Fruit fly (Drosophila melanogaster): ENCODE results near the gene Spn77Bb.

The Spn77Bb gene

DNA sequence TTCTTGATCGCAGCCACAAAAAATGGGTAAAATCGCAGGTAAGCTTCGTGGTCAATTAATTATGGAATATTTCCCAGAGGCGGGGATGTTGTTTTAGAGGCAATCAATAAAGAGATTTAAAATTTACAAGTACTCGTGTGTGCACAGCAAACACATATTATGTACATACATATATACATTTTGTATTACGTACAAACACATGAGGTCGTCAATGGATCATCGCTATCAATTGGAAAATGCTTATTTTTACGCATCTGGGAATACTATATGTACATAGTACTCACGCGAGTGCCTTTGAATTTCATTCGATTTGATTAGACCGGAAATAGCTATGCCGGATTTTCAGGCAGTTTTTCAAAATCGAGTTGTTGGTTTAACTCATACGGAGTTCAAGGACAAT, 3.0 kb upstream of the Spn77Bb start:
- TF ChIP-seq CG8478 (optimal IDR thresholded peaks at IDR 0.05) (no peak), CTCF (optimal IDR thresholded peaks at IDR 0.05) (no peak)

DNA sequence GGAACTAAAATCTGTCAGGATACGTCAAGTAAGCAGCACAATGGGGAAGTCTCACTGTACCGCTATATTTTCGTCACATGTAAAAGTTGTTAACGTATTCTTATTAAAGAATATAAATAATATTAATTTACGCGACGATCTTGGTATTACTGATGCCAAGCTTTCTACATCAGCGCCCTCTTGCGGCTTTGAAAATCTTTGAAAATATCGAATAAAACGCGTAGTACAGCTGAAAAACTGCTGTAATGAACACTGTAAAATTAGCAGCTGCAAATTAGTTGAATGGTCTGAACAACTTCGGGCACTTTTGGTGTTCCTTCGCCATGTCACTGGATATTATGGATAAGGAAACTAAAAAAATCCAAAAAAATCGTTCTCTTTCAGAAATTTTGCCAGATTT, 708 bp upstream of the Spn77Bb start:
- peak; percentile 50 to 78 for TF ChIP-seq CTCF (optimal IDR thresholded peaks at IDR 0.05)
- no peak for TF ChIP-seq CG8478 (optimal IDR thresholded peaks at IDR 0.05)

DNA sequence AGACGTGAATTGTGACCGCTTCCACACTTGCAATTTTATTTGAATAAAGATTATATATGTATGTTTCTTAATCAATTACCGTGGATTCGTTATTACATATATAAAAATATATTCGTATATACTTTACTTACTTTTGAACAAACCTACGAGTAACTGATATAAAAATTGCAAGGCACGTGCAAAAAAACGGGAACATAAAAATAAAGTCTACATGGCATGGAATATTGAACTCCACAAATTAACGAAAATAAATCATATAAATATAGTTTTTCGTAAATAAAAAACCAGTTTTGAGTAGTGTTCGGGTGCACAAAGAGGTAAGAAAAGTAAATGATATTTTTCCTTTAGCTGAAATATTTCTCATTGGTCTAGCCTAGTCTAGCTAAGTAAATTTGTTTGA, 21.6 kb downstream of the Spn77Bb start, which contains the start of gene Spn77Bc:
Gene Spn77Bc, plus strand, starts transcription at position 301 of the 400 bp plus-strand sequence.
- TF ChIP-seq CG8478 (optimal IDR thresholded peaks at IDR 0.05) = no peak
- no peak for TF ChIP-seq CTCF (optimal IDR thresholded peaks at IDR 0.05)

DNA sequence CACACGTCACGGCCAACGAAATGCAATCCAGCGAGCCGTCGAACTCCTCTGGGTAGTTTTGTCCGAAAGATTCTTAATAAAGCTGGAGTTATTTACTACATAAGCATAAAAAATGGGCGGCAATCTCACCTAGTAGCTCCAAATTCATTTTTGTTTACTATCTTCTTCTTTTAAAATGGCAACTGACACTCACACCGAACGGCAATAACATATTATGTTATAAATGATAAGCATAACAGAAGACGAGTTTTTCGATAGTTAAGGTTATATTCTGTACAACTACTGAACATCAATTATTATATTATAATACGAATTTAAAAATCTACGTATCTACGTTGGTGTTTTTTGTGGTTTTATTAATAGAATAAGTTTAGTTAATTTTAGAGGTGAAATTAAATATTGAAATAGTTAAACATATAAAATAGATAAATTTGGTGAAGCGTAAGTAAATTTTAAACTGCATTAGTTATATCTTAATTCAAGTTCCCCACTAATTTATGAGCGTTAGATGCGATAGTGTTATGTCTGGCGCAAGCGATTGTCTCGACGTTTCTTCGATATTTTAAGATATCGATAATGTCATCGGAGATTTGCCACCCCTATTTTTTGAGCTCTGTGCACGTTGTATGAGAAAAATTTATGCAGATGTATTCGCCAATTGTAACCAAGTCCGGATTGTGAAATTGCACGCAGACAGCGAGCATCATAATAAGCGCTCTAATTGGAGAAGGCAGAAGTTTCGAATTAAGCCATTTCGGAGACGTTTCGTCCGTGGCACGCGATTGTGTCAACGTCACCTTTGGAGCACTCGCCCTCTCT, 27.2 kb downstream of the Spn77Bb start, which contains the start of the genes Rbbp5 and eRF1:
Gene Rbbp5, minus strand, starts transcription at position 181 of the 819 bp plus-strand sequence.
Gene eRF1, plus strand, starts transcription at position 594 of the 819 bp plus-strand sequence.
- no peak for TF ChIP-seq CTCF (optimal IDR thresholded peaks at IDR 0.05)
- no peak for TF ChIP-seq CG8478 (optimal IDR thresholded peaks at IDR 0.05)

DNA sequence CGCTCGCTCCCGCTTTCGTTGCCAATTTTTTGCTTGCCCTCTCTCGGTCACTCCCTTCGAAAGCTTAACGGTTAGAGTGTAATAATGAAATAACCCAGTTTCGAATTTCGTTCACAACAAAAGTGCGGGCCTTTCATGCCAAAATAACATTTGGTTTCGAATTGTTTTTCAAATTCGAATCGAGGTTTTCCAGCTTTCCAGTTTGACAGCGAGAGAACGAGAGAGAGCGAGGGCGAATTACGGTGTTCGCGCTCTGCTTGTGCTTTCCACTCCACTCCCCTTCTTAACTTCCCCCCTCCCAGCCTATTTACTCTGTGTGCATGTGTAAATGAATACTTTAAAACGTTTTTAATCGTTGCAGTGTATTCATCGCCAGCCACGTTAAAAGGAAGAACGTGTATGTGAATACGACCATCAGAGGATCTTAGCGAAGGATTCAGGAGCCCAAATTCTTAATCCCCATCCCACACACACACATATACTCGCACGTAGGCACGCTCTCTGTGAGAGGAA, 27.9 kb downstream of the Spn77Bb start:
- TF ChIP-seq CTCF (optimal IDR thresholded peaks at IDR 0.05) = no peak
- no peak for TF ChIP-seq CG8478 (optimal IDR thresholded peaks at IDR 0.05)

DNA sequence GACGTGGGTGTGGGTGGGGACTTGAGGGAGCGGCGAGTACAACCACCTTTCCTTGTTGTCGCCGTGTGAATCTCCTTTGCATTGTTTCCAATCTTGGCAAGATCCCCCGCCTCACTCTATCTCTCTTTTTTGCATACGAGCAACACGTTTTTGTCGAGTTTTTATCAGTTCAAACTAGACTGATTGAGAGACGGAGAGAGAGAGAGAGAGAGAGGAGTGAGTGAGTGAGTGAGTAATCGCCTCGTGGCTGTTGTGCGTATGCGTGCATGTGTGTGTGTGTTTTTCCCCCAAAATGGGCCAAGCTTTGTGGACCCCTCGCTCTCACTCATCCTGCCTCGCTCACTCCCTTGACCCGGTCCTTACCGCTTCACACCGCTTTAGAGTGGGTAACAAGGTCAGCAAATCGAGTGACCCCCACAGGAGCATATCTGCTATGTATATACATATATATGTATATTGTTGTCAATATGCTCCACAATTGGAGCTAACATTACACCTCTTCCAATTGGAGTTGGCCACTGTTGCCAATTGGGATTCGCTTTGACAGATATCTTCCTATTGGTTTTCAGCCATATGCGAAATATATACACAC, 28.7 kb downstream of the Spn77Bb start:
- TF ChIP-seq CTCF (optimal IDR thresholded peaks at IDR 0.05) (no peak), CG8478 (optimal IDR thresholded peaks at IDR 0.05) (no peak)

DNA sequence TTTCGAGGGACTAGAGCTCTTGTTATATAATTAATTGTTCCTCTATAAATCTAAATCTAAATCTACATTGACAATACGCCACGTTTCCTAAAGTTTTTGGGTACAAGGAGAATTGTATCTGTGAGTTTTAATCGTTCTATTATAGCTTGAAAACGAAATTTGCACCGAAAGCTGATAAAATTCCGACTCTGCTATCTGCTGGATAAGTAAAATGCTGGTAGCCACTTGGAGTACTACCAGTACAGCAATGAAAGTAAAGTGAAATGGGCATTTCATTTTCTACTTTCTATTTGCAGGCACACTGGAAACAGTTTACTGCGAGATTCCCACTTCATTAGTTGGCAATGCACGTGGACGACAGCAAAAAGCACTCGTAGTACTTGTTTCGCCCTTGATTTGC, 32.4 kb downstream of the Spn77Bb start, which contains the start of gene CG5618:
Gene CG5618, plus strand, starts transcription at position 301 of the 400 bp plus-strand sequence.
- TF ChIP-seq CTCF (optimal IDR thresholded peaks at IDR 0.05) (no peak), CG8478 (optimal IDR thresholded peaks at IDR 0.05) (no peak)

DNA sequence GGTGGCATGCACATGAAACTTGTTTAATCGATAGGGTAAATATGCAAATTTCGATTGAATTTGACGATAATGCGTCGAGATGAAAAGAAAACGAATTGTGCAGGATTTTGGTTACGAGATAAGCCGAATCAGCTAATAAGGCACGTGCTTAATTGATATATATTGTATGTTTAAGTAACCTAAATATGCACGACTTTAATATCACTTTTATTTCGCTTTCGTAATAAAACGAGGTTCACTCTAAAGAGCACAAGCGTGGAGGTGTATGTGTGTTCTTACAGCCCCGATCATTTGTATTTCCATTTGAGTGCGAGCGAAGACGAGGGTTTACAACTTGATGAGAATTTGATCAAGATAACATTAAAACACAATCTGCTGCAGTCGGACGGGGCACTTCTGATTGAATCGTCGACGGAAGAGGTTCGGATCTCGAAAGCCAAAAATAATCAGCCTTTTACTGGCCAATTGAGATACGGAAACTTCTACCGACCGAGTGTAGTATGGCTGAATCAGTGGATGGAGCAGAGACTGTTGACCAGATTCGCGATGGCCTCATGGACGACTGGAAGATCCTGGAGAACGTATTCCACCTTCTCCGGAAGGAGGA, 33.1 kb downstream of the Spn77Bb start:
- TF ChIP-seq CG8478 (optimal IDR thresholded peaks at IDR 0.05) (no peak), CTCF (optimal IDR thresholded peaks at IDR 0.05) (no peak)

DNA sequence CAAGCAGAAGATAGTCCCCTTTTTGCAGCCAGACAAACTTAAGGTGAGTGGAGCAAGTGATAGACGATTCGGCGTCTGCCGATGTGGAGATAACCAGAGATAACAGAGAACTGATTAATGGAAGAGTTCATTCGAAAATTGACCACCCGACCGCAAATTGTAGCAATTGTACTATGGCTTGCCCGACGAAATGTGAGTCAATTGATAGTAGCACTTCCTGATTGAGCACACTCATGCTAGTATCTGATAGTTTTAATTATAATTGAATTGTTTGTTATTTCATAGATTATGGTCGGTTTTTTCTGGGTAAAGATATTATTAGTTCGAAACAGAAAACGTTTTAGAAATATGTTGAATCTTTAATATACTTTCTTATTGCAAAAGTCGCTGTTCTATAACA, 33.6 kb downstream of the Spn77Bb start:
- TF ChIP-seq CTCF (optimal IDR thresholded peaks at IDR 0.05) = no peak
- no peak for TF ChIP-seq CG8478 (optimal IDR thresholded peaks at IDR 0.05)

DNA sequence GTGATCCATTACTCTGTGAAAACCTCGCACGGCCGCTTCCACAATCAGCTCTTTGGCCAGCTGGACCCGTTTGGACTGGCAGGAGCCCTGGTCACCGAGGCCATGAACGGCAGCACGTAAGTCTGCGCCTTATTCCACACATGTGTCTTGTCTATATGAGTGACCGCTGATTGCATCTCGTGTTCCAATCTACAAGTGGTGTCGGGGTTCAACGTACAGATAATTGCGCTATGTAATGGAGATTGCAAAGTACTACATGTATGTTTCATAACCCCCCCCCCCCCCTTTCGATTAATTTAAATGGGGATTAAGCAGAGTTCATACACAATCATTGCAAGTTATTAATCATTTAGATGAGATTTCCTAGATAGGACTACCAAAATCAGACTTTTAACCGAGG, 34.1 kb downstream of the Spn77Bb start:
- TF ChIP-seq CTCF (optimal IDR thresholded peaks at IDR 0.05) (no peak), CG8478 (optimal IDR thresholded peaks at IDR 0.05) (no peak)

DNA sequence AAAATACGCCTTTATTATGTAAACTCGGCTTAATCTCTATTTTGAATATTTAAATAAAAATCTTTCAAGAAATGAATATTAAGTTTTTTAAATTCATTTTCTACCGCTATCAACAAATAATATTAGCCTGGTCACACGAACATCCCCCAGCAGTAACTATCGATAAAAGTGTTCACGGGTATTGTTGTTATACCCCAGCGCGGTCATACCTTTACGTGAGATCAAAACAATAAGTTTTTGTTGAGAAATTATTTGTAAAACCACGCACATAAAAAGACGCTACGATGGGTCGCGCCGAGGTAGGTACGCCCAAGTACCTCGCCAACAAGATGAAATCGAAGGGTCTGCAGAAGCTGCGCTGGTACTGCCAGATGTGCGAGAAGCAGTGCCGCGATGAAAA, 35.9 kb downstream of the Spn77Bb start, which contains the start of gene kin17:
Gene kin17, plus strand, starts transcription at position 195 of the 400 bp plus-strand sequence.
- no peak for TF ChIP-seq CTCF (optimal IDR thresholded peaks at IDR 0.05)
- TF ChIP-seq CG8478 (optimal IDR thresholded peaks at IDR 0.05) = no peak

DNA sequence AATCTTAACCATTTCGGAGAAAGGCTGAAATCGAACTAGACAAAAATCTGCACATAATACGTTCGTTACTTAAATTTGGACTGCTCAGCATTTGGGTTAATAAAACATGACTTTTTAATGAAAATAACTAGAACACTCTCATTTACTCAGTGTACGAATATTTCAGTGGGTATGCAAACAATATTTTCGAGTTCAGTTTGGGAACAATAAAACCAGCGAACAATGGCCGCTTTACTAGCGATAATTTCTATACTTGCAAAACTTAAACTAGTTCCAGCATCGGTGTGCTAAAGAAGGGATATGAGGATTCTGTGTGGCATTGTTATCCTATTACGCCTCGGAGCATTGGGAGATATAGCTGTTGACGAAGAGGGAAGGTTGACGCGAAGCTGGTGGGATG, 37.5 kb downstream of the Spn77Bb start, which contains the start of gene CG5665:
Gene CG5665, plus strand, starts transcription at position 301 of the 400 bp plus-strand sequence.
- no peak for TF ChIP-seq CTCF (optimal IDR thresholded peaks at IDR 0.05)
- TF ChIP-seq CG8478 (optimal IDR thresholded peaks at IDR 0.05) = no peak

DNA sequence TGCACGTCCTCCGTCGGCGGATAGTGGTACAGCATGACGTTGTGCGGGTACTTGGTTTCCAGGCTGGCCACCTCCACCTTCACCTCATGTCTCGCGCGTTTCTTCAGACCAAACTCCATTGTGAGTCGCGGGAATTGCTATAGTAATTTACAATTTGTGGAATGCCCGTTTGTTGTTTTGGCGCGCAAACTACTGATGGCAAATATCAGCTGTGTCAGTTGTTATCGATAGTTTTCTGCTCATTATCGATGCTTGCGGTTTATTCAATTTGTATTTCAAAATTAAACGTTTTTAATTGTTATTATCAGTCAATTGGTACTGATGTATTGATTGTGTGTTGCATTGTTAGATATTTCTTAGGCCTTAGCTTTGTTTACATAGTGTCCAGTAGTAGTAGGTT, 40.6 kb downstream of the Spn77Bb start, which contains the start of gene Prim2:
Gene Prim2, minus strand, starts transcription at position 197 of the 400 bp plus-strand sequence.
- TF ChIP-seq CTCF (optimal IDR thresholded peaks at IDR 0.05) (no peak), CG8478 (optimal IDR thresholded peaks at IDR 0.05) (no peak)

DNA sequence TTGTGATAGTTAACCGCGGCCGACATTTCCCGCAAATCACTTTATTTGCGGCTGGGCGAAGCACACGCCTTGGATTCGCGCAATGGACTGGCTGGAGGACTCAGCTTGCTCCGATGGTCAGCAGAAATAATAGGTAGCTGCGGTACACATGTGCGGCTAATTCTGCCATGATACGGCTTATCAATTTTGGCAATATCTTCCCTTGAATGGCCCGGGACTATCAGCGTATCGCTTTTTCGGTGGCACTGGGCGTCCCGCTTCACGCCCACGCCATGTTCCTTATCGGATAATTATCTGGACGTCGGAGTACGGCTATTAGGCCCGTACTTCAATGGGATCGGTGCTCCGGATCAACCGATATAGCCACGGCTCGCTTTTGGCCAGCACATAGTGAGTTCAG, 45.3 kb downstream of the Spn77Bb start:
- TF ChIP-seq CG8478 (optimal IDR thresholded peaks at IDR 0.05) = no peak
- no peak for TF ChIP-seq CTCF (optimal IDR thresholded peaks at IDR 0.05)

Data from S2 (cell line).